Worm (Caenorhabditis elegans) whole organism, late embryonic: ENCODE data around the gene nep-25.

Experiments
- K02D7.2 ChIP-seq: sonication (generic microtip); optimal IDR thresholded peaks from 2 replicates; lab custom pipeline; 2017; ENCODE audit warnings: mild to moderate bottlenecking, missing genetic modification characterization, missing compliant biosample characterization
- K09A11.1 ChIP-seq: sonication (generic microtip); optimal IDR thresholded peaks from 2 replicates; lab custom pipeline; 2017; ENCODE audit warnings: antibody characterized with exemption, mild to moderate bottlenecking, missing genetic modification characterization, missing compliant biosample characterization; ENCODE audit not compliant: insufficient read depth
- T23F11.4 ChIP-seq: fragments of 200-800 bp; sonication (Bioruptor generic); optimal IDR thresholded peaks from 2 replicates; lab custom pipeline; 2018; ENCODE audit warnings: mild to moderate bottlenecking, missing genetic modification characterization, missing compliant biosample characterization
- ceh-14 ChIP-seq: sonication (generic microtip); optimal IDR thresholded peaks from 2 replicates; lab custom pipeline; 2016; ENCODE audit warnings: missing genotype, missing genetic modification characterization, missing compliant biosample characterization
- ceh-18 ChIP-seq: sonication (generic microtip); optimal IDR thresholded peaks from 2 replicates; lab custom pipeline; 2016; ENCODE audit warnings: missing genetic modification characterization, missing compliant biosample characterization
- ceh-19 ChIP-seq: fragments of 200-800 bp; sonication (Bioruptor generic); optimal IDR thresholded peaks from 2 replicates; lab custom pipeline; 2018; ENCODE audit warnings: mild to moderate bottlenecking, missing genetic modification characterization, missing compliant biosample characterization
- ceh-2 ChIP-seq: sonication (generic microtip); optimal IDR thresholded peaks from 2 replicates; lab custom pipeline; 2016; ENCODE audit warnings: missing genotype, missing genetic modification characterization, missing compliant biosample characterization
- ceh-24 ChIP-seq: sonication (generic microtip); optimal IDR thresholded peaks from 2 replicates; lab custom pipeline; 2016; ENCODE audit warnings: mild to moderate bottlenecking, missing genetic modification characterization, missing compliant biosample characterization
- ceh-31 ChIP-seq: sonication (generic microtip); optimal IDR thresholded peaks from 2 replicates; lab custom pipeline; 2016; ENCODE audit warnings: missing genetic modification characterization, missing compliant biosample characterization
- ceh-34 ChIP-seq: sonication (generic microtip); optimal IDR thresholded peaks from 2 replicates; lab custom pipeline; 2016; ENCODE audit warnings: mild to moderate bottlenecking, missing genetic modification characterization, missing compliant biosample characterization
- ceh-6 ChIP-seq: fragments of 200-800 bp; sonication (Bioruptor generic); optimal IDR thresholded peaks from 2 replicates; lab custom pipeline; 2018; ENCODE audit warnings: mild to moderate bottlenecking, missing genetic modification characterization, missing compliant biosample characterization
- dmd-4 ChIP-seq: sonication (generic microtip); optimal IDR thresholded peaks from 2 replicates; lab custom pipeline; 2016; ENCODE audit warnings: borderline replicate concordance, missing genetic modification characterization, missing compliant biosample characterization
- eyg-1 ChIP-seq: sonication (generic microtip); optimal IDR thresholded peaks from 2 replicates; lab custom pipeline; 2016; ENCODE audit warnings: missing genotype, missing genetic modification characterization, missing compliant biosample characterization
- fax-1 ChIP-seq: sonication (generic microtip); optimal IDR thresholded peaks from 2 replicates; lab custom pipeline; 2016; ENCODE audit warnings: missing genotype, missing genetic modification characterization, missing compliant biosample characterization
- fkh-6 ChIP-seq: sonication (generic microtip); optimal IDR thresholded peaks from 2 replicates; lab custom pipeline; 2016; ENCODE audit warnings: missing genetic modification characterization, missing compliant biosample characterization
- gmeb-2 ChIP-seq: sonication (generic microtip); optimal IDR thresholded peaks from 2 replicates; lab custom pipeline; 2016; ENCODE audit warnings: missing genetic modification characterization, inconsistent platforms, missing compliant biosample characterization
- hlh-13 ChIP-seq: fragments of 200-800 bp; sonication (Bioruptor generic); optimal IDR thresholded peaks from 2 replicates; lab custom pipeline; 2018; ENCODE audit warnings: mild to moderate bottlenecking, missing genetic modification characterization, missing compliant biosample characterization
- hlh-15 ChIP-seq: sonication (generic microtip); optimal IDR thresholded peaks from 2 replicates; lab custom pipeline; 2016; ENCODE audit warnings: missing genetic modification characterization, missing compliant biosample characterization
- hlh-30 ChIP-seq: sonication (generic microtip); optimal IDR thresholded peaks from 2 replicates; lab custom pipeline; 2017; ENCODE audit warnings: antibody characterized with exemption, missing genetic modification characterization, missing compliant biosample characterization; ENCODE audit not compliant: insufficient read depth
- hlh-6 ChIP-seq: sonication (generic microtip); optimal IDR thresholded peaks from 2 replicates; lab custom pipeline; 2016; ENCODE audit warnings: missing genotype, missing genetic modification characterization, missing compliant biosample characterization
- hlh-8 ChIP-seq: sonication (generic microtip); optimal IDR thresholded peaks from 2 replicates; lab custom pipeline; 2016; ENCODE audit warnings: missing genotype, missing genetic modification characterization, missing compliant biosample characterization
- lim-6 ChIP-seq: sonication (generic microtip); optimal IDR thresholded peaks from 2 replicates; lab custom pipeline; 2016; ENCODE audit warnings: missing genetic modification characterization, missing compliant biosample characterization
- lin-11 ChIP-seq: fragments of 200-800 bp; sonication (Bioruptor generic); optimal IDR thresholded peaks from 2 replicates; lab custom pipeline; 2018; ENCODE audit warnings: mild to moderate bottlenecking, missing genetic modification characterization, missing compliant biosample characterization
- nfya-1 ChIP-seq: sonication (generic microtip); optimal IDR thresholded peaks from 2 replicates; lab custom pipeline; 2017; ENCODE audit warnings: missing genetic modification characterization, mild to moderate bottlenecking, missing compliant biosample characterization, antibody characterized with exemption, moderate library complexity
- nhr-11 ChIP-seq: fragments of 150-350 bp; optimal IDR thresholded peaks from 2 replicates; lab custom pipeline; 2014; ENCODE audit warnings: missing biosample characterization, missing genetic modification characterization
- nhr-232 ChIP-seq: sonication (generic microtip); optimal IDR thresholded peaks from 2 replicates; lab custom pipeline; 2016; ENCODE audit warnings: missing genetic modification characterization, missing compliant biosample characterization
- npax-4 ChIP-seq: sonication (generic microtip); optimal IDR thresholded peaks from 2 replicates; lab custom pipeline; 2016; ENCODE audit warnings: missing genetic modification characterization, missing compliant biosample characterization
- odd-2 ChIP-seq: sonication (generic microtip); optimal IDR thresholded peaks from 2 replicates; lab custom pipeline; 2017; ENCODE audit warnings: antibody characterized with exemption, mild to moderate bottlenecking, missing genetic modification characterization, missing compliant biosample characterization
- pag-3 ChIP-seq: sonication (generic microtip); optimal IDR thresholded peaks from 2 replicates; lab custom pipeline; 2016; ENCODE audit warnings: missing compliant biosample characterization, missing genetic modification characterization, borderline replicate concordance
- pax-1 ChIP-seq: fragments of 150-350 bp; optimal IDR thresholded peaks from 2 replicates; lab custom pipeline; 2014; ENCODE audit warnings: missing biosample characterization, missing genetic modification characterization
- pha-2 ChIP-seq: sonication (generic microtip); optimal IDR thresholded peaks from 2 replicates; lab custom pipeline; 2017; ENCODE audit warnings: mild to moderate bottlenecking, missing genetic modification characterization, missing compliant biosample characterization
- pha-4 ChIP-seq: fragments of 150-350 bp; optimal IDR thresholded peaks from 2 replicates; lab custom pipeline; 2018; ENCODE audit warnings: missing biosample characterization, missing genetic modification reagents, missing genetic modification characterization
- pqm-1 ChIP-seq: sonication (generic microtip); optimal IDR thresholded peaks from 2 replicates; lab custom pipeline; 2016; ENCODE audit warnings: missing genetic modification characterization, missing compliant biosample characterization
- rnt-1 ChIP-seq: sonication (generic microtip); optimal IDR thresholded peaks from 2 replicates; lab custom pipeline; 2016; ENCODE audit warnings: missing genetic modification characterization, missing compliant biosample characterization
- sox-2 ChIP-seq: fragments of 200-800 bp; sonication (Bioruptor generic); IDR thresholded peaks from 2 replicates; pipeline ENCODE4 v1.3.6; 2022; ENCODE audit warnings: missing genetic modification reagents, missing genetic modification characterization, missing compliant biosample characterization
- sox-4 ChIP-seq: sonication (generic microtip); optimal IDR thresholded peaks from 2 replicates; lab custom pipeline; 2017; ENCODE audit warnings: mild to moderate bottlenecking, missing genetic modification characterization, inconsistent platforms, missing compliant biosample characterization
- syd-9 ChIP-seq: sonication (generic microtip); optimal IDR thresholded peaks from 2 replicates; lab custom pipeline; 2016; ENCODE audit warnings: mild to moderate bottlenecking, missing genetic modification characterization, moderate library complexity, missing compliant biosample characterization
- ttx-3 ChIP-seq: sonication (generic microtip); optimal IDR thresholded peaks from 2 replicates; lab custom pipeline; 2016; ENCODE audit warnings: missing genetic modification reagents, missing genetic modification characterization, missing compliant biosample characterization
- unc-3 ChIP-seq, 2 experiments: fragments of 200-800 bp in 1 of 2; sonication (Bioruptor generic) in 1 of 2; sonication (generic microtip) in 1 of 2; conservative IDR thresholded peaks in 1 of 2; optimal IDR thresholded peaks in 1 of 2; 2 replicates each; pipeline versions ENCODE4 v1.3.6 to Lab custom; 2016 to 2022; ENCODE audit warnings: missing compliant biosample characterization in 2 of 2, missing genetic modification characterization in 2 of 2, missing genetic modification reagents in 1 of 2
- unc-42 ChIP-seq: sonication (generic microtip); optimal IDR thresholded peaks from 2 replicates; lab custom pipeline; 2016; ENCODE audit warnings: missing genotype, missing genetic modification characterization, missing compliant biosample characterization
- zip-5 ChIP-seq: sonication (generic microtip); optimal IDR thresholded peaks from 2 replicates; lab custom pipeline; 2016; ENCODE audit warnings: missing genetic modification characterization, missing compliant biosample characterization
- ztf-16 ChIP-seq: sonication (generic microtip); optimal IDR thresholded peaks from 2 replicates; lab custom pipeline; 2017; ENCODE audit warnings: missing genetic modification characterization, missing compliant biosample characterization

The nep-25 gene

DNA sequence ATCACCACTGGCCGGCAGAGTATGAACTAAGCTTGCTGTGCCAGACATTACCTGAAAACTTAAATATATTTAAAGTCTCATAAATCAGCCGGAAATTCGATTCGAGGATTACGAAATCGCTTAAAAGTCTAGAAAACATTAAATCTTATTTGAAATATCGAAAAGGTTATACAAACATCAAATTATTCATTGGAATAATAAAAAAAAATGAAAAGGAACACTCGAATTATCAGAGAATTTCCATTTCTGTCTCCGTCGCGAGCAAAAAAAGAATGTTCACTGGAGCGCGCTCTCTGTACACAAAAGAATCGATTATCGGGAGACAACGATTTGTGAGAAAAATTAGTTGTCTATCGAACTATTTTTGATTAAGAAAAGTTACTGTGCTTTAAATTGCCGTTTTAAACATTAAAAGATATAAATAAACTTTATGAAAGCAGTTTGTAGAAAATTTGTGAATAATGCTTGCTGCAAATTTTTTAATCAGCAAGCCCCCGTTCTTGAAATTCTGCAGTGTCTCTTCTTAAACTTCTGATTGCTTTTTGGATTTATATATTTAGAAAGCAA lies 5.8 kb upstream of the nep-25 start, which contains the start of gene fzo-1 (continued):
- TF ChIP-seq ceh-2 (tag; lab: Kevin White, UChicago) (peak; percentile 97), lim-6 (peak; percentile 86), zip-5 (tag; lab: Kevin White, UChicago) (peak; percentile 96), ceh-34 (tag; lab: Kevin White, UChicago) (peak; percentile 75), ceh-31 (tag; lab: Kevin White, UChicago) (peak; percentile 99), K02D7.2 (no peak), hlh-6 (no peak), K09A11.1 (tag; lab: Kevin White, UChicago) (no peak), nfya-1 (tag; lab: Kevin White, UChicago) (no peak), ceh-6 (no peak), fkh-6 (tag; lab: Kevin White, UChicago) (peak; percentile 60), fax-1 (peak; percentile 90), npax-4 (tag; lab: Kevin White, UChicago) (peak; percentile 16), sox-2 (GFP tag; lab: Robert Waterston, UW) (no peak), hlh-30 (no peak), ttx-3 (tag; lab: Kevin White, UChicago) (no peak)

DNA sequence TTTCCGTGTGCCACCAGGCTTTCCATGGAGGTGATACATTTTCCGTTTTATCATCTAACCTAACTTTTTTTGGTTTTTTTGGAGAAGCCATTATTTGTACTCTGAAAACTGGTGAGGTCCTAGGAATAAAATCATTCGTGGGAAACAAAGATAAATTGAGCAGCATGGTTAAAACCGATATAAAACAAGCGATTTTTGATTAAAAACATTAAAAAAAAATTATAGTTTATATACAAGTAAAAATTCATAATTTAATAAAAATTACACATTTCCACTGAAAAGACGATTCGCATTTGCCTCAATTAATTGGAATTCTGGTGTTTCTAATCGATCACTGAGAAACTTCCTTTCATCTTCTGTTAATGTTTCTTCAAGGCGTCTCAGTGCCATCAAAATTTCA lies 3.6 kb upstream of the nep-25 start, which contains the start of gene ZK1248.15:
Gene ZK1248.15 (minus strand): TSS at position 101 of the 400 bp plus-strand sequence.
- no peak for TF ChIP-seq ceh-14
- TF ChIP-seq ceh-2 (tag; lab: Kevin White, UChicago), result no peak
- no peak for TF ChIP-seq nfya-1 (tag; lab: Kevin White, UChicago)
- TF ChIP-seq ceh-24, result no peak
- TF ChIP-seq unc-3 (GFP tag; conservative IDR thresholded peaks at IDR 0.05; lab: Robert Waterston, UW), result no peak
- no peak for TF ChIP-seq unc-3 (tag; optimal IDR thresholded peaks at IDR 0.05; lab: Kevin White, UChicago)
- no peak for TF ChIP-seq lin-11 (tag; lab: Kevin White, UChicago)
- no peak for TF ChIP-seq pha-2
- TF ChIP-seq T23F11.4 (GFP tag; lab: Kevin White, UChicago), result no peak
- TF ChIP-seq ttx-3 (tag; lab: Kevin White, UChicago), result no peak
- no peak for TF ChIP-seq hlh-15 (tag; lab: Kevin White, UChicago)
- TF ChIP-seq pha-4 (tag; lab: Kevin White, UChicago), result no peak
- no peak for TF ChIP-seq ztf-16 (tag; lab: Kevin White, UChicago)
- TF ChIP-seq hlh-30, result no peak
- no peak for TF ChIP-seq gmeb-2 (tag; lab: Kevin White, UChicago)
- TF ChIP-seq ceh-19, result no peak
- TF ChIP-seq hlh-8 (tag; lab: Kevin White, UChicago), result no peak

- TF ChIP-seq lin-11 (tag; lab: Kevin White, UChicago), result no peak
- peak; percentile 28 for TF ChIP-seq nfya-1 (tag; lab: Kevin White, UChicago)
Measured at ce11 chrII:5839227-5839626, 2.8 kb upstream of the nep-25 start, which contains the start of gene ZK1248.19. TSS of gene ZK1248.19 (minus strand) at chrII:5839414.

DNA sequence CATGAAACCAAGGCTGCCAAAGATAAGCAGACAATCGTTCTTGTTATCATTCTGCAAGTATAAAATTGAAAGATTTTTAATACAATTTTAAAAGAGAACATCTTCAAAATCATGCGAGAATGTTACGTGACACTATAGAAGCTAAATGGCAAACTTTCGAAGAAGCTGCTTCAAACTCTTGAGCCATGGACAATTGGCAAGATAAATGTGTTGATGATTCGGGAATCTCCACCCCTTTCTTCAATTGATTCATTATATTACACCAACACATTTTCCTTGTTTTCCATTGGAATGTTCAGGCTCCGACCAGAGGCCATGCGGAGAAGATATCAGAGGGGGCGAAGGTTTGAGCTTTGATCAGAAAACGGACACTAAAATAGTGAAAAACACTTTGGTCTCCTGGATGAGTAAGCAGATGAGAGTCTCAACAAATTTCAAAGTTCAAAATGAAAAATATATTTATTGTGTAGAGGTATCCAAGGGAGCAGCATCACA lies 940 bp upstream of the nep-25 start, which contains the start of gene lec-5:
Gene lec-5 (minus strand): TSS at position 51 of the 495 bp plus-strand sequence.
- no peak for TF ChIP-seq eyg-1 (tag; lab: Kevin White, UChicago)
- peak; percentile 54 for TF ChIP-seq rnt-1 (tag; lab: Kevin White, UChicago)
- TF ChIP-seq ceh-18 (tag; lab: Kevin White, UChicago), result peak; percentile 68
- TF ChIP-seq, all 69 proteins: peak for 2

DNA sequence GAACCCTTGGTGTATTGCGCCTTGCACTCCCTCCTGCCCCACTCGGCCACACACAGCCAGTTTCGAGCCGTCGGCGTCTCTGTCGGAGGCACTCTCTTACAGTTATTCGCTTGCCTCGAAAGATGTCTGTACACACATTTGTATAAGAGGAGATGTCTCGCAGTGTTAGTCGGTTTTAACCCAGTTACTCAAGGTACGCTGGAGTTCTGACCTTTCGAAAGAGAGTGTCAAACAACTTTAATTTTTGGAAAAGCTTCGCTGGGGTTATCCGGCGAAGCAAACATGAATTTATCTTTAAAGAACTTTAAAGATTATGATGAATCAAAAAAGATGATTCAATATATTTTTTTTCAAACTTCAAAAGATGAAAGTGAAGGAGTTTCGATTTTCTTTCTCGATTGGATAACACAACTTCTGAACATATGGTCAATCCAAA lies 2.7 kb downstream of the nep-25 start:
- peak; percentile 92 for TF ChIP-seq nfya-1 (tag; lab: Kevin White, UChicago)
- TF ChIP-seq unc-42 (tag; lab: Kevin White, UChicago), result peak; percentile 99
- peak; percentile 95 for TF ChIP-seq pqm-1
- peak; percentile 65 for TF ChIP-seq hlh-15 (tag; lab: Kevin White, UChicago)
- TF ChIP-seq ceh-14, result peak; percentile 94
- TF ChIP-seq nhr-232 (tag; lab: Kevin White, UChicago), result peak; percentile 46
- peak; percentile 66 for TF ChIP-seq dmd-4 (tag; lab: Kevin White, UChicago)
- peak; percentile 85 for TF ChIP-seq syd-9 (tag; lab: Kevin White, UChicago)
- peak; percentile 82 for TF ChIP-seq ceh-2 (tag; lab: Kevin White, UChicago)
- peak; percentile 63 for TF ChIP-seq lin-11 (tag; lab: Kevin White, UChicago)
- TF ChIP-seq nhr-11, result peak; percentile 58
- TF ChIP-seq odd-2, result no peak
- peak; percentile 95 for TF ChIP-seq ceh-31 (tag; lab: Kevin White, UChicago)
- TF ChIP-seq pax-1 (tag; lab: Kevin White, UChicago), result peak; percentile 91
- TF ChIP-seq pag-3, result peak; percentile 70
- peak; percentile 81 for TF ChIP-seq sox-4
- peak; percentile 82 for TF ChIP-seq pha-2
- peak; percentile 76 for TF ChIP-seq hlh-8 (tag; lab: Kevin White, UChicago)
- peak; percentile 17 for TF ChIP-seq hlh-13 (GFP tag; lab: Kevin White, UChicago)
